Fruit fly (Drosophila melanogaster): Measurements from ENCODE around the gene Ino80.

Ino80 gene

DNA sequence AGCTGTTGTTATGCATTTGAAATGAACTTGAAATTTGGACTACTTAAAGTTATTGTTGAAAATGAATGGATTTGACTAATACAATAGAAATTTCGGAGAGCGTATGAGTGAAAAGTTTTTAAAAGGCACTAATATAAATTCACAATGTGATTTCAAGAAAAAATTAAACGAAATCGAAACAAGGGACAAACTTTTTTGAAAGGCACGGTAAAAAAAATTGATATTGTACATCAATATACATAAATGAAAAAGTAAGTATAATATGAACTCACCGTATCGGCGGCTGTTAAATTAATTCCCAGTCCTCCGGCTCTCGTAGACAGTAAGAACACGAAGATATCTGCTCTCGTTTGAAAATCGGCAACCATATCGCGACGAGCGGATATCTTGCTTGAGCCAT lies 4.5 kb downstream of the Ino80 start, which contains the start of gene CG31244:
Gene CG31244, minus strand, starts transcription at position 101 of the 400 bp plus-strand sequence.
- no peak for TF ChIP-seq CG4496 (GFP tag; IDR thresholded peaks at IDR 0.05)

dm6 chr3R:19393060-19393459 lies 9.9 kb downstream of the Ino80 start, which contains the start of gene CG3739:
Gene CG3739 (plus strand): TSS chr3R:19393360.
- no peak for TF ChIP-seq CG34367 (tag; optimal IDR thresholded peaks at IDR 0.05)
- TF ChIP-seq rn (GFP tag; IDR thresholded peaks at IDR 0.05): no peak
- TF ChIP-seq EcR (GFP tag; optimal IDR thresholded peaks at IDR 0.05): no peak
- TF ChIP-seq CG8159 (tag; optimal IDR thresholded peaks at IDR 0.05): no peak
- TF ChIP-seq CG17806 (tag; optimal IDR thresholded peaks at IDR 0.05): no peak
- no peak for TF ChIP-seq Snoo (tag; optimal IDR thresholded peaks at IDR 0.05)
- no peak for TF ChIP-seq CG8301 (tag; optimal IDR thresholded peaks at IDR 0.05)
- no peak for TF ChIP-seq CG4496 (GFP tag; IDR thresholded peaks at IDR 0.05)
- TF ChIP-seq CG13204 (GFP tag; optimal IDR thresholded peaks at IDR 0.05): no peak
- no peak for TF ChIP-seq D1 (tag; optimal IDR thresholded peaks at IDR 0.05)
- no peak for TF ChIP-seq Pif1B (GFP tag; optimal IDR thresholded peaks at IDR 0.05)
- no peak for TF ChIP-seq CG15710 (tag; optimal IDR thresholded peaks at IDR 0.05)
- TF ChIP-seq CG9948 (tag; optimal IDR thresholded peaks at IDR 0.05): no peak
- TF ChIP-seq CG12605 (GFP tag; IDR thresholded peaks at IDR 0.05): no peak
- TF ChIP-seq Pif1A (GFP tag; optimal IDR thresholded peaks at IDR 0.05): no peak
- no peak for TF ChIP-seq fd96Ca (GFP tag; IDR thresholded peaks at IDR 0.05)
- no peak for TF ChIP-seq CG32121 (GFP tag; IDR thresholded peaks at IDR 0.05)

dm6 chr3R:19389919-19390318 lies 13.0 kb downstream of the Ino80 start, which contains the start of gene CG18493:
Gene CG18493 (plus strand): TSS chr3R:19390270.
- no peak for TF ChIP-seq CG12605 (GFP tag; IDR thresholded peaks at IDR 0.05)
- no peak for TF ChIP-seq CG10348 (GFP tag; IDR thresholded peaks at IDR 0.05)
- no peak for TF ChIP-seq rn (GFP tag; IDR thresholded peaks at IDR 0.05)
- TF ChIP-seq CG14655 (GFP tag; optimal IDR thresholded peaks at IDR 0.05): no peak
- TF ChIP-seq Pif1A (GFP tag; optimal IDR thresholded peaks at IDR 0.05): no peak
- TF ChIP-seq CG9948 (tag; optimal IDR thresholded peaks at IDR 0.05): no peak
- no peak for TF ChIP-seq EcR (GFP tag; optimal IDR thresholded peaks at IDR 0.05)
- no peak for TF ChIP-seq gl (tag; optimal IDR thresholded peaks at IDR 0.05)
- TF ChIP-seq CG32121 (GFP tag; IDR thresholded peaks at IDR 0.05): no peak
- TF ChIP-seq CG8159 (tag; optimal IDR thresholded peaks at IDR 0.05): no peak
- no peak for TF ChIP-seq CG34367 (tag; optimal IDR thresholded peaks at IDR 0.05)
- no peak for TF ChIP-seq Pif1B (GFP tag; optimal IDR thresholded peaks at IDR 0.05)
- no peak for TF ChIP-seq CG4496 (GFP tag; IDR thresholded peaks at IDR 0.05)
- no peak for TF ChIP-seq D1 (tag; optimal IDR thresholded peaks at IDR 0.05)
- TF ChIP-seq fd96Ca (GFP tag; IDR thresholded peaks at IDR 0.05): no peak
- TF ChIP-seq CG8301 (tag; optimal IDR thresholded peaks at IDR 0.05): no peak
- no peak for TF ChIP-seq Ets98B (GFP tag; IDR thresholded peaks at IDR 0.05)
- TF ChIP-seq CG15710 (tag; optimal IDR thresholded peaks at IDR 0.05): no peak

- TF ChIP-seq EcR (GFP tag; optimal IDR thresholded peaks at IDR 0.05) (no peak), D1 (tag; optimal IDR thresholded peaks at IDR 0.05) (no peak), CG8159 (tag; optimal IDR thresholded peaks at IDR 0.05) (no peak), Pif1A (GFP tag; optimal IDR thresholded peaks at IDR 0.05) (no peak), CG10348 (GFP tag; IDR thresholded peaks at IDR 0.05) (no peak), Pif1B (GFP tag; optimal IDR thresholded peaks at IDR 0.05) (no peak), CG9948 (tag; optimal IDR thresholded peaks at IDR 0.05) (no peak), CG8301 (tag; optimal IDR thresholded peaks at IDR 0.05) (no peak), CG34367 (tag; optimal IDR thresholded peaks at IDR 0.05) (no peak), CG12605 (GFP tag; IDR thresholded peaks at IDR 0.05) (no peak), Ets98B (GFP tag; IDR thresholded peaks at IDR 0.05) (no peak), CG4496 (GFP tag; IDR thresholded peaks at IDR 0.05) (no peak), rn (GFP tag; IDR thresholded peaks at IDR 0.05) (no peak)
These were observed 15.3 kb downstream of the Ino80 start, which contains the start of gene CG3734 for dm6 chr3R:19387608-19388007. Gene CG3734 (plus strand): TSS chr3R:19387861.

DNA sequence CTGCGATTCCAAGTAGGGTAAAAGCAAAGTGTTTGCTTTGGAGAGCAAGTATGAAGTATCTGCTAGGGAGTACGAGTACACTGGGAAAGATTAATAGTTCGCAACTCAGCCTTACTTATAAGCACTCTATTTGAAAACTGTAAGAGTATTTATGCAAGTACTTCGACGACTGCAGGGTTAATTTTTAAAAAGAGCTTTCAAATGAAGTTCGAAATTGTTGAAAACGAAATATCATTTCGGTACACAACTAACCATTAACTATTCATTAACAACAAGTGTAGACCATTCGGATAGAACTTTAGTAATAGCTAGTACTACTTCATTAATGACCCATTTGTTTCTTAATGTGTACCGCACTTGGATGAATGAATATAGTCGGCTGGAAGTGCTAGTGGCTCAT lies 19.7 kb downstream of the Ino80 start:
- TF ChIP-seq CG14655 (GFP tag; optimal IDR thresholded peaks at IDR 0.05): peak; percentile 71
- TF ChIP-seq CG8301 (tag; optimal IDR thresholded peaks at IDR 0.05): no peak
- TF ChIP-seq CG9948 (tag; optimal IDR thresholded peaks at IDR 0.05): no peak
- peak; percentile 23 for TF ChIP-seq Pif1A (GFP tag; optimal IDR thresholded peaks at IDR 0.05)
- TF ChIP-seq Ets98B (GFP tag; IDR thresholded peaks at IDR 0.05): no peak
- peak; percentile 21 for TF ChIP-seq CG8159 (tag; optimal IDR thresholded peaks at IDR 0.05)
- no peak for TF ChIP-seq CG34367 (tag; optimal IDR thresholded peaks at IDR 0.05)
- no peak for TF ChIP-seq CG12605 (GFP tag; IDR thresholded peaks at IDR 0.05)
- TF ChIP-seq CG32121 (GFP tag; IDR thresholded peaks at IDR 0.05): no peak
- TF ChIP-seq fd96Ca (GFP tag; IDR thresholded peaks at IDR 0.05): no peak

DNA sequence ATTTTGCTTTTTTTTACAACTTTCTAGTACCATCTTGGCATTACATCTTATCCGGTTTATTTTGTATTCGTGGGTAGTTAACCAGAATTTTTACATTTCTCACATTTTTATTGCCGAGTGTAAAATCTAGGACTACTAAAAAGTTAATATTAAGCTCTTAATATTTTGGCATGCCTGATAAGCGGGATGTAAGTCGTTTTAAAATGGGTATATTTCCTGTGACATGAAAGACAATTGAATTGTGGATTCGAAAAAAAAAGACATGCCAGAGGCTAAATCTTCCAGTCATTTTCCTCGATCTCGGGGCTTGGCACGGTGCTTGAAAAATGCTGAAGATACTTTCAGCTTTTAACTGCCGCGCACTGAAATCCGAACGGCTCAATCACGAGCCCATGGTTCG lies 25.8 kb downstream of the Ino80 start, which contains the start of gene CG31245:
Gene CG31245, minus strand, starts transcription at position 101 of the 400 bp plus-strand sequence.
- no peak for TF ChIP-seq fd96Ca (GFP tag; IDR thresholded peaks at IDR 0.05)
- no peak for TF ChIP-seq rn (GFP tag; IDR thresholded peaks at IDR 0.05)
- TF ChIP-seq Pif1B (GFP tag; optimal IDR thresholded peaks at IDR 0.05): no peak

- TF ChIP-seq Ets98B (GFP tag; IDR thresholded peaks at IDR 0.05): no peak
- TF ChIP-seq CG8301 (tag; optimal IDR thresholded peaks at IDR 0.05): no peak
- no peak for TF ChIP-seq gl (tag; optimal IDR thresholded peaks at IDR 0.05)
- no peak for TF ChIP-seq rn (GFP tag; IDR thresholded peaks at IDR 0.05)
These were observed 27.0 kb downstream of the Ino80 start, which contains the start of gene CG31404 for dm6 chr3R:19375923-19376322. Gene CG31404 (minus strand): TSS chr3R:19376023.
